Fruit fly (Drosophila melanogaster): ENCODE results near the gene Polr2L.
A peak's percentile ranks its signal among the peaks of the same experiment; 100 is the strongest.

Polr2L gene

DNA sequence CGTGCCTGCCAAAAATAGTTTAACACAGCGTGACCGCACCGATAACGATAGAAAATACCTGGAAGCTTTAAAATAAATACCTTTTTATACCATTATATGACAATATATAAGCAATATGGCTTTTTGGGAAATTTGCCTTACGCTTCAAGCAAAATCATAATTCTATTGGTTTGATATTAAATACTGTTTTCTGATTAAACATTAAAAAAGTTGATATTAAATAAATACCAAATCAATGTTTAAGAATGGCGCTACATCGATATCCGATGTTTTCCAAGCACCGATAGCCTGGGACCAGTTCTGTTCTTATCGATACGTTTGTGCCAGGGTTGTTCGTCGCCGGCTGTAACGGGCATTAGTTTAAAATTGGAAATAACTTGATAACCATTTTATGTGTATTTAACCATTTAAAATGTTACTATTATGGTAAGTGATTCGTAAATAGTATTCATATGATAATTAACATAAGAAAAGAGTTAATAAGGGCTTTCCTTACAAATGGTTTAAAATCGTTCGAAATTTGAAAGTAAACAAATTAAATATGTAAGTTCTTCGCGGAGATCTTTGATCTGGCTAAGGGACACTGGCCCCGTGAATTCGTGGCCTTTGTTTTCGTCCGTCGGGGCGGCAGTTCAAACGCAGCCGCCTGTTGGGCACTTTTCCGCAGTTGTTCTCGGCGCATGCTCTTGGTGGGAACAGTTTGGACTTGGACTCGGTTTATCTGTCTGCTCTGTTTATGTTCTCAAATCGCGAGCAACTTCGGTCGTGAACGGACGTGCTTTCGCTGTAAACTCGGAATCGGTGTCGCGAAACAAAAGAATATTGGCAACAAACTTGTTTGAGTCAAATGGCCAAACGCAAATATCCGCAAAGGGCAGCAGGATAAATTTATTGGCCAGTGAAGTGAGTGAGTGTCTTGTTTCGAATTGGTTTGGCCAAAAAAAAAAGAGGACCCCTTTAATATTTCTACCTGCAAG lies 2.3 kb downstream of the Polr2L start, which contains the start of the genes CG13630 and tok (continued):
- TF ChIP-seq gfzf (GFP tag; optimal IDR thresholded peaks at IDR 0.05) (peak; percentile 63), E2f2 (GFP tag; IDR thresholded peaks at IDR 0.05) (peak; percentile 90), CG8944 (GFP tag; optimal IDR thresholded peaks at IDR 0.05) (no peak), CG6791 (GFP tag; IDR thresholded peaks at IDR 0.05; ENCODE audit: partially characterized antibody) (peak; percentile 86), CoRest (tag; optimal IDR thresholded peaks at IDR 0.05) (peak; percentile 35), knrl (GFP tag; IDR thresholded peaks at IDR 0.05; ENCODE audit: partially characterized antibody) (peak; percentile 65), Trl (optimal IDR thresholded peaks at IDR 0.05) (no peak), Trl (GFP tag; optimal IDR thresholded peaks at IDR 0.05) (no peak), Dref (GFP tag; IDR thresholded peaks at IDR 0.05) (peak; percentile 96), psq (GFP tag; optimal IDR thresholded peaks at IDR 0.05) (no peak), luna (GFP tag; optimal IDR thresholded peaks at IDR 0.05) (no peak), stwl (tag; optimal IDR thresholded peaks at IDR 0.05) (peak; percentile 68), HLH4C (GFP tag; IDR thresholded peaks at IDR 0.05; ENCODE audit: partially characterized antibody) (peak; percentile 88), CG17612 (GFP tag; IDR thresholded peaks at IDR 0.05) (no peak), CG11398 (GFP tag; optimal IDR thresholded peaks at IDR 0.05) (no peak), tna (GFP tag; IDR thresholded peaks at IDR 0.05; ENCODE audit: partially characterized antibody) (peak; percentile 71), CG12391 (tag; optimal IDR thresholded peaks at IDR 0.05) (no peak), otp (GFP tag; IDR thresholded peaks at IDR 0.05) (no peak), CG3995 (GFP tag; optimal IDR thresholded peaks at IDR 0.05) (peak; percentile 83), hbn (GFP tag; IDR thresholded peaks at IDR 0.05; ENCODE audit: partially characterized antibody) (peak; percentile 67), CG13775 (GFP tag; optimal IDR thresholded peaks at IDR 0.05) (no peak)

DNA sequence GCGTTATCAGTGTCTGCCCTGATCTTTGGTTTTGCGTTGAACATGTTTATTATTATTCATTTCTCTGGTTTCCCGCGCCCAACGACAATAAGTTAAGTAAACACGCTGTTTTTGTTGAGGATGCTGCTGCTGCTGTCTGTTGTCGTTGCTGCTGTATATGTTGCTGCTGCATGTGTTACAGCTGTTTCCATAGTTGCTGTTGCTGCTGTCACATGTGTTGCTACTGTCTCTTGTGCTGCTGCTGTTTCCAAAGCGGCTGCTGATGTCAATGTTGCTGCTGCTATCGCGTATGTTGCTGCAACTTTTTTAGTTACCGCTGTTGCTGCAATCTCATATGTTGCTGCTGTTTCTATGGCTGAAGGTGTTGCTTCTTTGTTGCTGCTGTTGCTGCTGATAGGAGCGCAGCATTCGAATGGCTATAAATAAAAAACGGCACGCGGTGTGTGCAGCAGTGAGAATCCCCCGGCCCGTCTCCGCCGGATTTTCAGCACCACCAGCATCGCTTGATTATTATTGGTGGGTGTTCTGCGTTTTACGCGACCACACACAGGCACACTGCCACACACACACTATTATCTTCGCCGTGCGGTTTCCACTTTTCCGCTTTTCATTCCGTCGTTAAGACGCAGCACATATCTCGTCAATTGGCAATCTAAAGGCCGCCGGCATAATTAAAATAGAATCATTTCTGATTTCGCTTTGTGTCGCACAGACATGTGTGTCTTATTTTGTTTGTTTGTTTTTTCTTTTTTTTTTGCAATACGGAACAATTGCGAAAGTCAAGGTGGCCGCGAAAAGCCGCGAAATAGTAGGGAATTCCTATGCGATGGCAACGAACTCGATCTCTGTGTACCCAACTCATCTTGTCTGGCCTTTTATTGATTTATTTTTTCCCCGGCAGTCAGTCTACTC lies 3.4 kb downstream of the Polr2L start:
- TF ChIP-seq Drgx (GFP tag; IDR thresholded peaks at IDR 0.05) (peak; percentile 41), tll (GFP tag; optimal IDR thresholded peaks at IDR 0.05) (peak in 1 of 2 experiments; percentile 21), cg (GFP tag; optimal IDR thresholded peaks at IDR 0.05) (peak; percentile 28), CG11504 (tag; optimal IDR thresholded peaks at IDR 0.05) (peak; percentile 99), aop (GFP tag; IDR thresholded peaks at IDR 0.05) (no peak), fd64A (GFP tag; optimal IDR thresholded peaks at IDR 0.05) (no peak), bsh (GFP tag; optimal IDR thresholded peaks at IDR 0.05) (peak in 1 of 2 experiments; percentile 5), Camta (GFP tag; optimal IDR thresholded peaks at IDR 0.05) (no peak), CG15479 (GFP tag; optimal IDR thresholded peaks at IDR 0.05) (peak; percentile 8), Med (GFP tag) (peak; percentile 42), maf-S (GFP tag; optimal IDR thresholded peaks at IDR 0.05) (no peak), twi (tag; optimal IDR thresholded peaks at IDR 0.05) (peak; percentile 91), ara (GFP tag; IDR thresholded peaks at IDR 0.05) (0 out of 2 replicates have a peak, but pooled peaks have one; percentile 12), Nf-YB (GFP tag; optimal IDR thresholded peaks at IDR 0.05) (peak; percentile 57), sens (GFP tag) (peak; percentile 70), ci (GFP tag; IDR thresholded peaks at IDR 0.05) (peak; percentile 46; the same call in 1 of the 3 replicates), CG31224 (GFP tag; IDR thresholded peaks at IDR 0.05) (peak; percentile 32; the same call in 1 of the 2 replicates), ken (GFP tag; IDR thresholded peaks at IDR 0.05) (0 out of 3 replicates have a peak, but pooled peaks have one; percentile 26)

Measured in whole organism, embryonic.